Worm (Caenorhabditis elegans) whole organism, young adult: Measurements from ENCODE around the gene Y75B8A.19.

Experiments used
- B0261.1 ChIP-seq: sonication (generic microtip); optimal IDR thresholded peaks from 2 replicates; lab custom pipeline; 2016; ENCODE audit warnings: mild to moderate bottlenecking, missing genetic modification characterization, moderate library complexity, missing compliant biosample characterization
- D2030.7 ChIP-seq: fragments of 200-800 bp; sonication (Bioruptor generic); IDR thresholded peaks from 2 replicates; pipeline ENCODE4 v1.3.6; 2022; ENCODE audit warnings: missing genetic modification reagents, missing genetic modification characterization, missing compliant biosample characterization
- F23B12.7 ChIP-seq: sonication (generic microtip); optimal IDR thresholded peaks from 2 replicates; lab custom pipeline; 2017; ENCODE audit warnings: missing genetic modification characterization, mild to moderate bottlenecking, missing compliant biosample characterization, antibody characterized with exemption, moderate library complexity; ENCODE audit not compliant: insufficient read depth
- F55B11.4 ChIP-seq: sonication (generic microtip); optimal IDR thresholded peaks from 2 replicates; lab custom pipeline; 2016; ENCODE audit warnings: missing compliant biosample characterization, missing genetic modification characterization, borderline replicate concordance; ENCODE audit not compliant: insufficient read depth
- F57C9.4 ChIP-seq: sonication (generic microtip); optimal IDR thresholded peaks from 2 replicates; lab custom pipeline; 2017; ENCODE audit warnings: mild to moderate bottlenecking, missing genetic modification characterization, missing compliant biosample characterization
- Y79H2A.3 ChIP-seq: fragments of 200-800 bp; sonication (Bioruptor generic); conservative IDR thresholded peaks from 2 replicates; pipeline ENCODE4 v1.3.6; 2022; ENCODE audit warnings: missing genetic modification reagents, missing genetic modification characterization, missing compliant biosample characterization
- aptf-2 ChIP-seq: fragments of 200-800 bp; sonication (Bioruptor generic); conservative IDR thresholded peaks from 2 replicates; pipeline ENCODE4 v1.3.6; 2022; ENCODE audit warnings: missing genetic modification reagents, missing genetic modification characterization, missing compliant biosample characterization
- ceh-27 ChIP-seq: fragments of 200-800 bp; sonication (Bioruptor generic); optimal IDR thresholded peaks from 2 replicates; lab custom pipeline; 2018; ENCODE audit warnings: mild to moderate bottlenecking, missing genetic modification characterization, moderate library complexity, missing compliant biosample characterization
- ceh-58 ChIP-seq: fragments of 200-800 bp; sonication (Bioruptor generic); IDR thresholded peaks from 2 replicates; pipeline ENCODE4 v1.3.6; 2022; ENCODE audit warnings: missing genetic modification characterization, missing compliant biosample characterization
- die-1 ChIP-seq: sonication (generic microtip); optimal IDR thresholded peaks from 2 replicates; lab custom pipeline; 2016; ENCODE audit warnings: missing genotype, mild to moderate bottlenecking, missing genetic modification characterization, missing compliant biosample characterization
- egrh-3 ChIP-seq: fragments of 200-800 bp; sonication (Bioruptor generic); IDR thresholded peaks from 2 replicates; pipeline ENCODE4 v1.3.6; 2022; ENCODE audit warnings: missing genetic modification reagents, missing genetic modification characterization, missing compliant biosample characterization
- ekl-4 ChIP-seq: fragments of 200-800 bp; sonication (Bioruptor generic); IDR thresholded peaks from 2 replicates; pipeline ENCODE4 v1.3.6; 2022; ENCODE audit warnings: missing genetic modification reagents, missing genetic modification characterization, missing compliant biosample characterization
- hmg-20 ChIP-seq: fragments of 200-800 bp; sonication (Bioruptor generic); IDR thresholded peaks from 2 replicates; pipeline ENCODE4 v1.3.6; 2022; ENCODE audit warnings: missing genetic modification reagents, missing genetic modification characterization, missing compliant biosample characterization
- hrde-1 ChIP-seq: sonication (generic microtip); optimal IDR thresholded peaks from 2 replicates; lab custom pipeline; 2016; ENCODE audit warnings: missing genetic modification characterization, mild to moderate bottlenecking, missing compliant biosample characterization, moderate library complexity, missing genotype, missing genetic modification reagents, borderline replicate concordance
- lag-1 ChIP-seq: fragments of 200-800 bp; sonication (Bioruptor generic); IDR thresholded peaks from 2 replicates; pipeline ENCODE4 v1.3.6; 2022; ENCODE audit warnings: missing genetic modification reagents, missing genetic modification characterization, missing compliant biosample characterization
- let-526 ChIP-seq: fragments of 200-800 bp; sonication (Bioruptor generic); IDR thresholded peaks from 2 replicates; pipeline ENCODE4 v1.3.6; 2022; ENCODE audit warnings: missing genetic modification reagents, missing genetic modification characterization, missing compliant biosample characterization
- lin-26 ChIP-seq: fragments of 200-800 bp; sonication (Bioruptor generic); IDR thresholded peaks from 2 replicates; pipeline ENCODE4 v1.3.6; 2022; ENCODE audit warnings: missing genetic modification reagents, missing genetic modification characterization, missing compliant biosample characterization
- lin-40 ChIP-seq: sonication (generic microtip); optimal IDR thresholded peaks from 2 replicates; lab custom pipeline; 2016; ENCODE audit warnings: missing genetic modification characterization, mild to moderate bottlenecking, missing compliant biosample characterization, missing genotype, missing genetic modification reagents
- madf-10 ChIP-seq: sonication (generic microtip); optimal IDR thresholded peaks from 2 replicates; lab custom pipeline; 2016; ENCODE audit warnings: mild to moderate bottlenecking, missing genetic modification characterization, missing compliant biosample characterization
- madf-3 ChIP-seq: fragments of 200-800 bp; sonication (Bioruptor generic); IDR thresholded peaks from 2 replicates; pipeline ENCODE4 v1.3.6; 2022; ENCODE audit warnings: missing genetic modification reagents, missing genetic modification characterization, missing compliant biosample characterization
- madf-6 ChIP-seq: fragments of 200-800 bp; sonication (Bioruptor generic); IDR thresholded peaks from 2 replicates; pipeline ENCODE4 v1.3.6; 2022; ENCODE audit warnings: missing genetic modification reagents, missing genetic modification characterization, missing compliant biosample characterization
- mel-28 ChIP-seq: sonication (generic microtip); optimal IDR thresholded peaks from 2 replicates; lab custom pipeline; 2016; ENCODE audit warnings: borderline replicate concordance, mild to moderate bottlenecking, missing genetic modification characterization, missing compliant biosample characterization
- mxl-1 ChIP-seq: sonication (generic microtip); optimal IDR thresholded peaks from 2 replicates; lab custom pipeline; 2016; ENCODE audit warnings: missing genetic modification characterization, missing compliant biosample characterization
- nfya-2 ChIP-seq: fragments of 200-800 bp; sonication (Bioruptor generic); IDR thresholded peaks from 2 replicates; pipeline ENCODE4 v1.3.6; 2022; ENCODE audit warnings: missing genetic modification reagents, missing genetic modification characterization, missing compliant biosample characterization
- nfyb-1 ChIP-seq: fragments of 200-800 bp; sonication (Bioruptor generic); IDR thresholded peaks from 2 replicates; pipeline ENCODE4 v1.3.6; 2022; ENCODE audit warnings: missing genetic modification reagents, missing genetic modification characterization, missing compliant biosample characterization
- nhr-27 ChIP-seq: fragments of 200-800 bp; sonication (Bioruptor generic); optimal IDR thresholded peaks from 2 replicates; lab custom pipeline; 2018; ENCODE audit warnings: mild to moderate bottlenecking, missing genetic modification characterization, moderate library complexity, missing compliant biosample characterization
- rcor-1 ChIP-seq: fragments of 200-800 bp; sonication (Bioruptor generic); IDR thresholded peaks from 2 replicates; pipeline ENCODE4 v1.3.6; 2022; ENCODE audit warnings: missing genetic modification reagents, missing genetic modification characterization, missing compliant biosample characterization
- repo-1 ChIP-seq: sonication (generic microtip); optimal IDR thresholded peaks from 2 replicates; lab custom pipeline; 2017; ENCODE audit warnings: mild to moderate bottlenecking, missing genetic modification characterization, missing compliant biosample characterization
- rpc-1 ChIP-seq, 2 experiments: fragments of 150-350 bp in 1 of 2; sonication (generic microtip) in 1 of 2; optimal IDR thresholded peaks; 2 replicates each; lab custom pipeline; 2014 to 2018; ENCODE audit warnings: missing biosample characterization in 1 of 2, missing genetic modification characterization in 1 of 2, missing genetic modification reagents in 1 of 2, missing genotype in 1 of 2
- snpc-1.1 ChIP-seq: sonication (generic microtip); optimal IDR thresholded peaks from 2 replicates; lab custom pipeline; 2017; ENCODE audit warnings: missing genetic modification characterization, mild to moderate bottlenecking, missing compliant biosample characterization, antibody characterized with exemption, moderate library complexity, missing genotype, missing genetic modification reagents; ENCODE audit not compliant: insufficient read depth
- snpc-1.3 ChIP-seq: sonication (generic microtip); optimal IDR thresholded peaks from 2 replicates; lab custom pipeline; 2017; ENCODE audit warnings: missing genetic modification characterization, mild to moderate bottlenecking, missing compliant biosample characterization, antibody characterized with exemption, moderate library complexity, missing genotype, missing genetic modification reagents; ENCODE audit not compliant: insufficient read depth
- sptf-2 ChIP-seq: fragments of 200-800 bp; sonication (Bioruptor generic); optimal IDR thresholded peaks from 2 replicates; lab custom pipeline; 2018; ENCODE audit warnings: mild to moderate bottlenecking, missing genetic modification characterization, missing compliant biosample characterization
- tbp1 ChIP-seq: fragments of 200-800 bp; sonication (Bioruptor generic); optimal IDR thresholded peaks from 2 replicates; lab custom pipeline; 2018; ENCODE audit warnings: mild to moderate bottlenecking, missing genetic modification characterization, missing compliant biosample characterization
- zfh-2 ChIP-seq: fragments of 200-800 bp; sonication (Bioruptor generic); conservative IDR thresholded peaks from 2 replicates; pipeline ENCODE4 v1.3.6; 2022; ENCODE audit warnings: missing genetic modification reagents, missing genetic modification characterization, missing compliant biosample characterization
- ztf-22 ChIP-seq: fragments of 200-800 bp; sonication (Bioruptor generic); optimal IDR thresholded peaks from 2 replicates; lab custom pipeline; 2018; ENCODE audit warnings: mild to moderate bottlenecking, missing genetic modification characterization, moderate library complexity, missing compliant biosample characterization
- ztf-25 ChIP-seq: fragments of 200-800 bp; sonication (Bioruptor generic); IDR thresholded peaks from 2 replicates; pipeline ENCODE4 v1.3.6; 2022; ENCODE audit warnings: missing genetic modification reagents, missing genetic modification characterization, missing compliant biosample characterization

Y75B8A.19 gene

ce11 chrIII:12182919-12183318, 43.5 kb upstream of the Y75B8A.19 start, which contains the start of gene Y75B8A.10:
Gene Y75B8A.10, minus strand, starts transcription at chrIII:12183019.
- TF ChIP-seq ceh-58 (GFP tag; lab: Robert Waterston, UW) (no peak), egrh-3 (no peak), aptf-2 (GFP tag; lab: Robert Waterston, UW) (no peak), F23B12.7 (tag; lab: Kevin White, UChicago) (no peak), F55B11.4 (tag; lab: Kevin White, UChicago) (no peak), hmg-20 (GFP tag; lab: Robert Waterston, UW) (no peak), nhr-27 (tag; lab: Kevin White, UChicago) (no peak), madf-10 (no peak), sptf-2 (no peak), die-1 (tag; lab: Kevin White, UChicago) (no peak), repo-1 (tag; lab: Kevin White, UChicago) (no peak), ceh-27 (GFP tag; lab: Kevin White, UChicago) (no peak), mxl-1 (no peak), ztf-22 (no peak), lag-1 (GFP tag; lab: Robert Waterston, UW) (no peak), D2030.7 (no peak), ztf-25 (GFP tag; lab: Robert Waterston, UW) (no peak), mel-28 (no peak), madf-3 (GFP tag; lab: Robert Waterston, UW) (no peak)

DNA sequence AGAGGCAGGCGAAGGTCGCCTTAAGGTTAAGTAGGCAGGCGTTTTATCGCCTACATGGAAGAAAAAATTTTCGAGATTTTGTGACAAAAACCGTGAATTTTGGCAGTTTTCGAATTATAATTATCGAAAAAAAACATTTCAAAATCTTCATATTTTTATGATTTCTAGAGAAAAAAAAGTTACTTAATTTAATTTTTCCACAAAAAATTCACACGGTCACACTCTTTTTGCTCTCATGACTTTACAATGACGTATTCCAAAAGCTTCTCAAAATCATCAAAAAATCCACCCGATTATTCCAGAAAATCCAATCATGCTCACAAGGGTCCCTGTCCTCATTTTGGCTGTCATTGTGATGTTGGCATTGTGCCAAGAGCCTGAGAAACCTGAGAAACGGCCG, 40.3 kb upstream of the Y75B8A.19 start, which contains the start of gene lury-1:
Gene lury-1, plus strand, starts transcription at position 301 of the 400 bp plus-strand sequence.
- no peak for TF ChIP-seq madf-6 (GFP tag; lab: Robert Waterston, UW)
- no peak for TF ChIP-seq ekl-4 (GFP tag; lab: Robert Waterston, UW)
- no peak for TF ChIP-seq hrde-1 (tag; lab: Kevin White, UChicago)
- no peak for TF ChIP-seq ceh-58 (GFP tag; lab: Robert Waterston, UW)
- TF ChIP-seq nfya-2, result no peak
- no peak for TF ChIP-seq snpc-1.1 (tag; lab: Kevin White, UChicago)
- TF ChIP-seq Y79H2A.3 (GFP tag; lab: Robert Waterston, UW), result no peak
- no peak for TF ChIP-seq nfyb-1 (GFP tag; lab: Robert Waterston, UW)
- no peak for TF ChIP-seq rcor-1 (GFP tag; lab: Robert Waterston, UW)
- TF ChIP-seq snpc-1.3 (tag; lab: Kevin White, UChicago), result no peak
- no peak for TF ChIP-seq F57C9.4 (tag; lab: Kevin White, UChicago)
- no peak for TF ChIP-seq zfh-2
- TF ChIP-seq let-526 (GFP tag; lab: Robert Waterston, UW), result no peak

DNA sequence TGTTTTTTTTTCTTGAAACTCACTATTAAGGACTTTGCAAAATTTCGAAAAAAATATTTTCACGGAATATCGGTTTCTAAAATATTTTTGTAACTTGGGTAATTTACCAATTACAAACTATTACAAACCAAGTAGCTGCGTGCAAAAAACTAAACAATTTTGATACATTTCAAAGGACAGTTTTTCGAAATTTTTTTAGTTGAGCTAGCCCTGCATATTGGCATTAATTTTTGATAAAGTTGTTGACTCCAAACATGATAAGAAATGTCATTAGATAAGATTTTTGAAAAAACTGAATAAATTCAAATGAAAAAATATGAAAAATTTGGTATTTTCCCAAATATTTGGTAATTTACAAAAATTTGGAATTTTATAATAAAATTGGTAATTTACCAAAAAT, 38.2 kb upstream of the Y75B8A.19 start:
- no peak for TF ChIP-seq lin-40

DNA sequence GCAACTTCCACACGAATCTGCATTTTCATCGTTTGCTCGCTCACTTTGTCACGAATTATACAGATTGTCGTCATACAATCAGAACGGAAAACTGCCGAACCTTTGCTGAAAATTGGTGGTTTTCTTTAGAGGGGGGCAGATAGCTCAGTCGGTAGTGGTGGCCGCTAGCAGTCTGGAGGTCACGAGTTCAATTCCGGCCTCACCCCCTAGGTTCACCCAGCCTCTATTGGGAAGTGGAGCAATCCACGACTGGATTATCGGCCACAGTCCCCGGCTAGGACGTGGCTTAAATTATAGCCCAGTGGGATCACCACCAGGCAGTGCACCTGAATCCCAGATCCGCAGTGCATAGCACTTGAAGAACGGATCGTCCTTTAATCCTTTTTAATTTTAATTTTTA, 33.8 kb upstream of the Y75B8A.19 start:
- TF ChIP-seq D2030.7 (peak; percentile 27; the same call in 1 of the 2 replicates), lin-26 (GFP tag; lab: Robert Waterston, UW) (0 out of 2 replicates have a peak, but pooled peaks have one; percentile 67), nfyb-1 (GFP tag; lab: Robert Waterston, UW) (0 out of 2 replicates have a peak, but pooled peaks have one; percentile 55), rpc-1 (optimal IDR thresholded peaks at IDR 0.05; lab: Kevin White, UChicago) (peak; percentile 9), rpc-1 (tag; optimal IDR thresholded peaks at IDR 0.05; lab: Kevin White, UChicago) (peak; percentile 68), B0261.1 (tag; lab: Kevin White, UChicago) (peak; percentile 46), tbp1 (GFP tag; lab: Kevin White, UChicago) (peak; percentile 76)
